Fruit fly (Drosophila melanogaster): ENCODE measurements around the gene r-l.
A peak's percentile ranks its signal among the peaks of the same experiment; 100 is the strongest.

DNA sequence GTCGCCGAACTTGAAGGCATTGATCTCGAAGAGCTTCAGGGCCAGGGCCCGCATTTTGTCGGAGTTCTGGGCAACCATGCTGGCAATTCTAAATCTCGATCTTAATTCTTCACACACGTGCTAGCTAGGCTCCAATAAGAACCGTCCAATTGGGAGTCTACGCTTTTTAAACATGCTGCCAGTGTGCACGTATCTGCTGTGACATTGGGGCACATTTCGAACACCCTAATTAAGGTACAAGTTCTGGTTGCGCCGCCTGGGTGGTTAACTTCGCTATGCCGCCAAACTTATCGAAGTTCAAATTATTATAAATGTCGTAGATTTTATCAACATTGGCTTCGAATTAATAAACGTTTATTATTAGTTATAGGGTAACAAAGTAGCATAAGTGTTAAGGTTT, at the start of gene r-l:
- TF ChIP-seq CG7101 (tag; optimal IDR thresholded peaks at IDR 0.05) (peak; percentile 6), kay (GFP tag; ENCODE audit: borderline replicate concordance) (no peak), Mnt (GFP tag; optimal IDR thresholded peaks at IDR 0.05) (peak; percentile 67), CG7045 (GFP tag; optimal IDR thresholded peaks at IDR 0.05) (no peak), CG11617 (GFP tag; optimal IDR thresholded peaks at IDR 0.05) (no peak), cic (GFP tag; optimal IDR thresholded peaks at IDR 0.05) (no peak), CG14711 (tag; optimal IDR thresholded peaks at IDR 0.05) (no peak), Crg-1 (GFP tag; optimal IDR thresholded peaks at IDR 0.05) (no peak), ovo (GFP tag; optimal IDR thresholded peaks at IDR 0.05) (no peak), cnc (optimal IDR thresholded peaks at IDR 0.05) (no peak), CG12768 (GFP tag; optimal IDR thresholded peaks at IDR 0.05) (no peak), CG5204 (GFP tag; optimal IDR thresholded peaks at IDR 0.05) (no peak)
